Worm (Caenorhabditis elegans) whole organism, L3 larva: ENCODE measurements around the gene ras-2.

Experiments
- lin-39 ChIP-seq: fragments of 150-350 bp; optimal IDR thresholded peaks from 2 replicates; lab custom pipeline; 2018; ENCODE audit warnings: missing biosample characterization, missing genetic modification reagents, missing genetic modification characterization
- pha-4 ChIP-seq: fragments of 150-350 bp; optimal IDR thresholded peaks from 2 replicates; lab custom pipeline; 2014; ENCODE audit warnings: missing biosample characterization, missing genetic modification reagents, missing genetic modification characterization
- pqm-1 ChIP-seq: fragments of 150-350 bp; optimal IDR thresholded peaks from 2 replicates; lab custom pipeline; 2017; ENCODE audit warnings: missing biosample characterization, missing genetic modification characterization, inconsistent platforms
- ztf-11 ChIP-seq: fragments of 150-350 bp; optimal IDR thresholded peaks from 2 replicates; lab custom pipeline; 2014; ENCODE audit warnings: missing biosample characterization, missing genetic modification characterization

ce11 chrIII:4689595-4689994, 50.3 kb downstream of the ras-2 start:
- no peak for TF ChIP-seq ztf-11 (tag; lab: Kevin White, UChicago)
- peak; percentile 81 for TF ChIP-seq pha-4 (tag; lab: Kevin White, UChicago)
- peak; percentile 89 for TF ChIP-seq lin-39 (tag; lab: Kevin White, UChicago)
- peak; percentile 38 for TF ChIP-seq pqm-1
